Worm (Caenorhabditis elegans) whole organism, L4 larva: Measurements from ENCODE around the gene C26B9.7.

Source experiments
- F44E2.7 ChIP-seq: fragments of 200-800 bp; sonication (Bioruptor generic); IDR thresholded peaks from 2 replicates; pipeline ENCODE4 v2.1.2; 2022; ENCODE audit warnings: missing genetic modification characterization, missing compliant biosample characterization
- T26A8.4 ChIP-seq: fragments of 200-800 bp; sonication (Bioruptor generic); IDR thresholded peaks from 2 replicates; pipeline ENCODE4 v1.3.6; 2022; ENCODE audit warnings: missing genetic modification characterization, missing compliant biosample characterization
- Y105C5A.15 ChIP-seq: fragments of 200-800 bp; sonication (Bioruptor generic); IDR thresholded peaks from 2 replicates; pipeline ENCODE4 v1.3.6; 2022; ENCODE audit warnings: missing genetic modification characterization, missing compliant biosample characterization
- Y48G9A.11 ChIP-seq: fragments of 200-800 bp; sonication (Bioruptor generic); IDR thresholded peaks from 2 replicates; pipeline ENCODE4 v1.3.6; 2022; ENCODE audit warnings: missing genetic modification reagents, missing genetic modification characterization, missing compliant biosample characterization
- Y75B8A.6 ChIP-seq: fragments of 200-800 bp; sonication (Bioruptor generic); IDR thresholded peaks from 2 replicates; pipeline ENCODE4 v1.3.6; 2022; ENCODE audit warnings: missing genetic modification reagents, missing genetic modification characterization, missing compliant biosample characterization
- aly-2 ChIP-seq: sonication (generic microtip); optimal IDR thresholded peaks from 2 replicates; lab custom pipeline; 2018; ENCODE audit warnings: missing biosample characterization, missing genetic modification characterization
- ama-1 ChIP-seq: fragments of 150-350 bp; optimal IDR thresholded peaks from 2 replicates; lab custom pipeline; 2014; ENCODE audit warnings: inconsistent platforms, mixed read lengths
- arid-1 ChIP-seq: fragments of 200-800 bp; sonication (Bioruptor generic); conservative IDR thresholded peaks from 2 replicates; pipeline ENCODE4 v1.3.6; 2022; ENCODE audit warnings: missing genetic modification reagents, missing genetic modification characterization, missing compliant biosample characterization
- ceh-44 ChIP-seq: fragments of 200-800 bp; sonication (Bioruptor generic); IDR thresholded peaks from 2 replicates; pipeline ENCODE4 v1.3.6; 2022; ENCODE audit warnings: missing genetic modification reagents, missing genetic modification characterization, missing compliant biosample characterization
- ceh-82 ChIP-seq: sonication (generic microtip); optimal IDR thresholded peaks from 2 replicates; lab custom pipeline; 2017; ENCODE audit warnings: missing biosample characterization, missing genetic modification characterization
- ces-1 ChIP-seq: fragments of 150-350 bp; sonication (generic microtip); optimal IDR thresholded peaks from 4 replicates; lab custom pipeline; 2014; ENCODE audit warnings: missing biosample characterization, missing genetic modification reagents, missing genetic modification characterization
- daf-16 ChIP-seq, 3 experiments: sonication (generic microtip); optimal IDR thresholded peaks; 2 replicates each; lab custom pipeline; 2016 to 2017; ENCODE audit warnings: missing genetic modification characterization in 3 of 3, missing genetic modification reagents in 3 of 3, mild to moderate bottlenecking in 2 of 3, missing compliant biosample characterization in 2 of 3, missing biosample characterization in 1 of 3, moderate library complexity in 1 of 3
- dmd-6 ChIP-seq: fragments of 200-800 bp; sonication (Bioruptor generic); IDR thresholded peaks from 2 replicates; pipeline ENCODE4 v1.3.6; 2022; ENCODE audit warnings: missing genetic modification reagents, missing genetic modification characterization, missing compliant biosample characterization
- dve-1 ChIP-seq: sonication (generic microtip); optimal IDR thresholded peaks from 2 replicates; lab custom pipeline; 2017; ENCODE audit warnings: antibody characterized with exemption, mild to moderate bottlenecking, missing genetic modification characterization, missing compliant biosample characterization; ENCODE audit not compliant: insufficient read depth
- egl-27 ChIP-seq: sonication (generic microtip); optimal IDR thresholded peaks from 3 replicates; lab custom pipeline; 2017; ENCODE audit warnings: missing biosample characterization, missing genetic modification reagents, missing genetic modification characterization
- egl-43 ChIP-seq: fragments of 200-800 bp; sonication (Bioruptor generic); IDR thresholded peaks from 2 replicates; pipeline ENCODE4 v1.3.6; 2022; ENCODE audit warnings: missing genetic modification reagents, missing genetic modification characterization, missing compliant biosample characterization
- gei-8 ChIP-seq: fragments of 200-800 bp; sonication (Bioruptor generic); optimal IDR thresholded peaks from 2 replicates; lab custom pipeline; 2018; ENCODE audit warnings: mild to moderate bottlenecking, missing genetic modification characterization, missing compliant biosample characterization
- hif-1 ChIP-seq, 2 experiments: sonication (generic microtip); optimal IDR thresholded peaks; 2 replicates each; lab custom pipeline; 2016 to 2017; ENCODE audit warnings: missing compliant biosample characterization in 2 of 2, missing genetic modification characterization in 2 of 2, missing genetic modification reagents in 2 of 2, missing genotype in 2 of 2, mild to moderate bottlenecking in 1 of 2
- jun-1 ChIP-seq: fragments of 150-350 bp; optimal IDR thresholded peaks from 2 replicates; lab custom pipeline; 2014; ENCODE audit warnings: missing biosample characterization, missing genetic modification reagents, missing genetic modification characterization
- lim-7 ChIP-seq: fragments of 200-800 bp; sonication (Bioruptor generic); IDR thresholded peaks from 2 replicates; pipeline ENCODE4 v1.3.6; 2022; ENCODE audit warnings: missing genetic modification characterization, missing compliant biosample characterization
- lin-39 ChIP-seq: fragments of 150-350 bp; optimal IDR thresholded peaks from 2 replicates; lab custom pipeline; 2014; ENCODE audit warnings: missing biosample characterization, missing genetic modification reagents, missing genetic modification characterization
- lsy-2 ChIP-seq, 2 experiments: fragments of 150-350 bp in 1 of 2; sonication (generic microtip) in 1 of 2; optimal IDR thresholded peaks; 2 replicates each; lab custom pipeline; 2014 to 2017; ENCODE audit warnings: missing biosample characterization in 2 of 2, missing genetic modification characterization in 2 of 2
- mdt-29 ChIP-seq: fragments of 200-800 bp; sonication (Bioruptor generic); IDR thresholded peaks from 2 replicates; pipeline ENCODE4 v1.3.6; 2022; ENCODE audit warnings: missing genetic modification reagents, missing genetic modification characterization, missing compliant biosample characterization
- nhr-237 ChIP-seq: sonication (generic microtip); optimal IDR thresholded peaks from 2 replicates; lab custom pipeline; 2017; ENCODE audit warnings: missing biosample characterization, missing genetic modification characterization
- nhr-28 ChIP-seq: fragments of 150-350 bp; optimal IDR thresholded peaks from 2 replicates; lab custom pipeline; 2014; ENCODE audit warnings: missing biosample characterization, missing genetic modification characterization
- nhr-41 ChIP-seq: fragments of 200-800 bp; sonication (Bioruptor generic); IDR thresholded peaks from 2 replicates; pipeline ENCODE4 v1.3.6; 2022; ENCODE audit warnings: missing genetic modification reagents, missing genetic modification characterization, missing compliant biosample characterization
- nhr-42 ChIP-seq: fragments of 200-800 bp; sonication (Bioruptor generic); IDR thresholded peaks from 2 replicates; pipeline ENCODE4 v1.3.6; 2022; ENCODE audit warnings: missing genetic modification characterization, missing compliant biosample characterization
- pha-4 ChIP-seq, 2 experiments: fragments of 150-350 bp in 1 of 2; fragments of 200-800 bp in 1 of 2; sonication (Bioruptor generic) in 1 of 2; IDR thresholded peaks in 1 of 2; optimal IDR thresholded peaks in 1 of 2; 2 replicates each; pipeline versions ENCODE4 v1.3.6 to Lab custom; 2014 to 2022; ENCODE audit warnings: missing genetic modification characterization in 2 of 2, missing genetic modification reagents in 2 of 2, missing biosample characterization in 1 of 2, missing compliant biosample characterization in 1 of 2
- pqm-1 ChIP-seq: sonication (generic microtip); optimal IDR thresholded peaks from 2 replicates; lab custom pipeline; 2017; ENCODE audit warnings: missing biosample characterization, missing genetic modification characterization
- rbr-2 ChIP-seq: sonication (generic microtip); optimal IDR thresholded peaks from 2 replicates; lab custom pipeline; 2016; ENCODE audit warnings: missing genotype, missing genetic modification characterization, missing compliant biosample characterization
- set-16 ChIP-seq: fragments of 200-800 bp; sonication (Bioruptor generic); IDR thresholded peaks from 2 replicates; pipeline ENCODE4 v1.3.6; 2022; ENCODE audit warnings: missing genetic modification reagents, missing genetic modification characterization, missing compliant biosample characterization
- snpc-1.2 ChIP-seq: fragments of 200-800 bp; sonication (Bioruptor generic); IDR thresholded peaks from 2 replicates; pipeline ENCODE4 v1.3.6; 2022; ENCODE audit warnings: missing genetic modification reagents, missing genetic modification characterization, missing compliant biosample characterization
- tra-1 ChIP-seq: fragments of 200-800 bp; sonication (Bioruptor generic); IDR thresholded peaks from 2 replicates; pipeline ENCODE4 v1.3.6; 2022; ENCODE audit warnings: missing genetic modification reagents, missing genetic modification characterization, missing compliant biosample characterization
- unc-62 ChIP-seq, 3 experiments: fragments of 150-350 bp in 1 of 3; sonication (generic microtip); optimal IDR thresholded peaks in 2 of 3; peaks in 1 of 3; 1 replicate in 1 of 3; 2 replicates in 2 of 3; lab custom pipeline; 2014 to 2017; ENCODE audit warnings: missing biosample characterization in 3 of 3, missing genetic modification characterization in 3 of 3, missing genetic modification reagents in 3 of 3, missing genotype in 1 of 3
- vab-7 ChIP-seq: fragments of 200-800 bp; sonication (Bioruptor generic); IDR thresholded peaks from 2 replicates; pipeline ENCODE4 v1.3.6; 2022; ENCODE audit warnings: missing genetic modification reagents, missing genetic modification characterization, missing compliant biosample characterization

The C26B9.7 gene

ce11 chrX:5329236-5329635 lies 12.9 kb upstream of the C26B9.7 start, which contains the start of gene C26B9.5:
TSS of gene C26B9.5 (plus strand) at chrX:5329479.
- TF ChIP-seq snpc-1.2 (GFP tag; lab: Robert Waterston, UW): no peak
- peak; percentile 63 for TF ChIP-seq pqm-1 (tag; lab: Kevin White, UChicago)
- peak; percentile 23 for TF ChIP-seq nhr-28 (tag; lab: Kevin White, UChicago)
- no peak for TF ChIP-seq unc-62 (GFP tag; optimal IDR thresholded peaks at IDR 0.05 in 1 of 2; lab: Kevin White, UChicago)
- no peak for TF ChIP-seq unc-62 (tag; optimal IDR thresholded peaks at IDR 0.05; lab: Kevin White, UChicago)
- TF ChIP-seq egl-27: no peak
- TF ChIP-seq mdt-29 (GFP tag; lab: Robert Waterston, UW): no peak
- no peak for TF ChIP-seq pha-4 (GFP tag; IDR thresholded peaks at IDR 0.05; lab: Robert Waterston, UW)
- TF ChIP-seq pha-4 (tag; optimal IDR thresholded peaks at IDR 0.05; lab: Kevin White, UChicago): no peak
- TF ChIP-seq F44E2.7: no peak
- no peak for TF ChIP-seq daf-16 (GFP tag; optimal IDR thresholded peaks at IDR 0.05; lab: Kevin White, UChicago)
- TF ChIP-seq daf-16 (tag; optimal IDR thresholded peaks at IDR 0.05; lab: Kevin White, UChicago): peak; percentile 40
- TF ChIP-seq Y105C5A.15 (GFP tag; lab: Robert Waterston, UW): no peak
- no peak for TF ChIP-seq ceh-44 (GFP tag; lab: Robert Waterston, UW)
- TF ChIP-seq nhr-42 (GFP tag; lab: Robert Waterston, UW): no peak
- TF ChIP-seq ama-1 (lab: Kevin White, UChicago): no peak
- TF ChIP-seq hif-1 (tag; optimal IDR thresholded peaks at IDR 0.05; lab: Kevin White, UChicago): no peak
- TF ChIP-seq lim-7 (GFP tag; lab: Robert Waterston, UW): no peak
- TF ChIP-seq vab-7 (GFP tag; lab: Robert Waterston, UW): no peak
- no peak for TF ChIP-seq nhr-237
- no peak for TF ChIP-seq arid-1 (GFP tag; lab: Robert Waterston, UW)
- peak; percentile 48 for TF ChIP-seq dmd-6 (GFP tag; lab: Robert Waterston, UW)
- peak; percentile 48 for TF ChIP-seq dve-1
- no peak for TF ChIP-seq gei-8 (GFP tag; lab: Kevin White, UChicago)
- no peak for TF ChIP-seq lin-39 (tag; lab: Kevin White, UChicago)
- no peak for TF ChIP-seq Y75B8A.6 (GFP tag; lab: Robert Waterston, UW)
- no peak for TF ChIP-seq rbr-2 (tag; lab: Kevin White, UChicago)
- TF ChIP-seq egl-43 (GFP tag; lab: Robert Waterston, UW): no peak
- no peak for TF ChIP-seq T26A8.4 (GFP tag; lab: Robert Waterston, UW)

- TF ChIP-seq Y75B8A.6 (GFP tag; lab: Robert Waterston, UW) (no peak), lsy-2 (tag; optimal IDR thresholded peaks at IDR 0.05; lab: Kevin White, UChicago) (no peak), dve-1 (no peak), tra-1 (GFP tag; lab: Robert Waterston, UW) (no peak), ceh-82 (tag; lab: Kevin White, UChicago) (no peak), unc-62 (GFP tag; optimal IDR thresholded peaks at IDR 0.05 in 1 of 2; lab: Kevin White, UChicago) (peak in 1 of 2 experiments; percentile 67), unc-62 (tag; optimal IDR thresholded peaks at IDR 0.05; lab: Kevin White, UChicago) (no peak), ces-1 (GFP tag; lab: Kevin White, UChicago) (no peak)
Measured at ce11 chrX:5330765-5331164, 11.3 kb upstream of the C26B9.7 start.

- TF ChIP-seq Y48G9A.11 (GFP tag; lab: Robert Waterston, UW) (no peak), jun-1 (tag; lab: Kevin White, UChicago) (no peak), aly-2 (tag; lab: Kevin White, UChicago) (no peak), hif-1 (tag; optimal IDR thresholded peaks at IDR 0.05; lab: Kevin White, UChicago) (no peak), nhr-41 (GFP tag; lab: Robert Waterston, UW) (no peak), set-16 (GFP tag; lab: Robert Waterston, UW) (no peak)
Measured at ce11 chrX:5335368-5335767, 6.7 kb upstream of the C26B9.7 start, which contains the start of gene C26B9.6. TSS of gene C26B9.6 (minus strand) at chrX:5335468.
